Fruit fly (Drosophila melanogaster): ENCODE results near the gene Gr10b.

Gr10b gene

DNA sequence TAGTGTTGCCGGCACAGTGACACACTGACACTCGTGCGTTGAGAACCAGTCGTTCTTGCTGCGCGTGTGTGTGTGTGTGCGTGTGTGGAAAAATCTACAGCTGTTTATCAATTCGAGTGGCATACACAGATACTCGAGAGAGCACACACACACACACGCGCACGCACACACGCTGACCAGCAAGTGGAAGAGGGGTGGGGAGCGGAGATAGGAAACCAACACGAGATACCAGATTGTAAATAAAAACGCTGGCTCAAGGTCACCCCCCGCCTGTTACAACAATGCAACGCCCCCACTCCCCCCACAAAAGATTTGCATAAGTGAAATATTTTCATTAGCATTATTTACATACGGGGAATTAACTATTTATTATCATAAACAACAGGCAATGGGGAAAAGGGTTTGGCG, 14.3 kb upstream of the Gr10b start (continued):
- no peak for TF ChIP-seq ham (GFP tag; IDR thresholded peaks at IDR 0.05)
- TF ChIP-seq bcd (GFP tag; optimal IDR thresholded peaks at IDR 0.05), result peak; percentile 25
- TF ChIP-seq CG32767 (GFP tag; IDR thresholded peaks at IDR 0.05), result 0 out of 2 replicates have a peak, but pooled peaks have one; percentile 16
- peak; percentile 48 for TF ChIP-seq exex (tag; optimal IDR thresholded peaks at IDR 0.05)
- no peak for TF ChIP-seq vfl (GFP tag; optimal IDR thresholded peaks at IDR 0.05)
- 0 out of 3 replicates have a peak, but pooled peaks have one; percentile 12 for TF ChIP-seq dysf (GFP tag; IDR thresholded peaks at IDR 0.05)
- no peak for TF ChIP-seq trem (tag; optimal IDR thresholded peaks at IDR 0.05)
- no peak for TF ChIP-seq ase (GFP tag; IDR thresholded peaks at IDR 0.05)
- peak; percentile 42 for TF ChIP-seq odd (GFP tag; optimal IDR thresholded peaks at IDR 0.05)
- no peak for TF ChIP-seq dan (GFP tag; IDR thresholded peaks at IDR 0.05)
- TF ChIP-seq inv (GFP tag; IDR thresholded peaks at IDR 0.05; ENCODE audit: partially characterized antibody), result no peak
- no peak for TF ChIP-seq slp2 (GFP tag; optimal IDR thresholded peaks at IDR 0.05)
- TF ChIP-seq CG18619 (GFP tag; optimal IDR thresholded peaks at IDR 0.05), result peak; percentile 21
- no peak for TF ChIP-seq CG12299 (tag; optimal IDR thresholded peaks at IDR 0.05)
- TF ChIP-seq CG12744 (GFP tag; optimal IDR thresholded peaks at IDR 0.05), result no peak
- TF ChIP-seq PHDP (tag; optimal IDR thresholded peaks at IDR 0.05), result peak; percentile 57
- peak; percentile 44 for TF ChIP-seq CG15269 (tag; optimal IDR thresholded peaks at IDR 0.05)
- TF ChIP-seq CG11456 (GFP tag; IDR thresholded peaks at IDR 0.05), result no peak
- peak; percentile 59 for TF ChIP-seq kni (GFP tag; optimal IDR thresholded peaks at IDR 0.05)
- TF ChIP-seq cas (GFP tag; IDR thresholded peaks at IDR 0.05), result no peak
- TF ChIP-seq kay (GFP tag; optimal IDR thresholded peaks at IDR 0.05), result peak; percentile 22
- TF ChIP-seq zfh2 (GFP tag; optimal IDR thresholded peaks at IDR 0.05), result no peak
- TF ChIP-seq CG7556 (GFP tag; optimal IDR thresholded peaks at IDR 0.05), result peak; percentile 32
- no peak for TF ChIP-seq CG8290 (GFP tag; optimal IDR thresholded peaks at IDR 0.05)
- peak in 1 of 2 experiments; percentile 6 for TF ChIP-seq CG8290 (tag; optimal IDR thresholded peaks at IDR 0.05)
- no peak for TF ChIP-seq Atf-2 (GFP tag; optimal IDR thresholded peaks at IDR 0.05)
- no peak for TF ChIP-seq lilli (GFP tag; optimal IDR thresholded peaks at IDR 0.05)
- no peak for TF ChIP-seq jumu (GFP tag; optimal IDR thresholded peaks at IDR 0.05)
- TF ChIP-seq stc (GFP tag; IDR thresholded peaks at IDR 0.05), result no peak
- TF ChIP-seq CG6272 (GFP tag; IDR thresholded peaks at IDR 0.05), result no peak
- no peak for TF ChIP-seq pros (GFP tag; optimal IDR thresholded peaks at IDR 0.05)
- TF ChIP-seq ken (GFP tag; IDR thresholded peaks at IDR 0.05), result no peak
- no peak for TF ChIP-seq CG5953 (GFP tag; IDR thresholded peaks at IDR 0.05)
- TF ChIP-seq org-1 (GFP tag; optimal IDR thresholded peaks at IDR 0.05), result peak; percentile 39
- TF ChIP-seq CG13424 (tag; optimal IDR thresholded peaks at IDR 0.05), result peak; percentile 34
- TF ChIP-seq Hmx (GFP tag; optimal IDR thresholded peaks at IDR 0.05), result no peak
- no peak for TF ChIP-seq CG31388 (GFP tag; optimal IDR thresholded peaks at IDR 0.05)
- peak; percentile 23 for TF ChIP-seq Deaf1 (tag; optimal IDR thresholded peaks at IDR 0.05)
- TF ChIP-seq Ada2b (GFP tag; IDR thresholded peaks at IDR 0.05), result no peak
- no peak for TF ChIP-seq Hand (GFP tag; optimal IDR thresholded peaks at IDR 0.05)
- TF ChIP-seq eyg (GFP tag; optimal IDR thresholded peaks at IDR 0.05), result no peak
- TF ChIP-seq tup (GFP tag; optimal IDR thresholded peaks at IDR 0.05), result no peak
- TF ChIP-seq CG18599 (GFP tag; optimal IDR thresholded peaks at IDR 0.05), result peak; percentile 72
- TF ChIP-seq ftz-f1 (GFP tag; optimal IDR thresholded peaks at IDR 0.05), result peak; percentile 92
- TF ChIP-seq lov (optimal IDR thresholded peaks at IDR 0.05), result no peak
- TF ChIP-seq lov (GFP tag; IDR thresholded peaks at IDR 0.05), result no peak
- no peak for TF ChIP-seq gfzf (GFP tag; optimal IDR thresholded peaks at IDR 0.05)
- TF ChIP-seq knrl (GFP tag; IDR thresholded peaks at IDR 0.05; ENCODE audit: partially characterized antibody), result no peak
- peak; percentile 9 for TF ChIP-seq CG13624 (GFP tag; optimal IDR thresholded peaks at IDR 0.05)
- TF ChIP-seq tio (GFP tag; optimal IDR thresholded peaks at IDR 0.05), result no peak
- TF ChIP-seq CG10431 (GFP tag; optimal IDR thresholded peaks at IDR 0.05), result peak; percentile 11
- no peak for TF ChIP-seq zen (tag; optimal IDR thresholded peaks at IDR 0.05)
